Worm (Caenorhabditis elegans): ENCODE measurements around the gene clec-59.

DNA sequence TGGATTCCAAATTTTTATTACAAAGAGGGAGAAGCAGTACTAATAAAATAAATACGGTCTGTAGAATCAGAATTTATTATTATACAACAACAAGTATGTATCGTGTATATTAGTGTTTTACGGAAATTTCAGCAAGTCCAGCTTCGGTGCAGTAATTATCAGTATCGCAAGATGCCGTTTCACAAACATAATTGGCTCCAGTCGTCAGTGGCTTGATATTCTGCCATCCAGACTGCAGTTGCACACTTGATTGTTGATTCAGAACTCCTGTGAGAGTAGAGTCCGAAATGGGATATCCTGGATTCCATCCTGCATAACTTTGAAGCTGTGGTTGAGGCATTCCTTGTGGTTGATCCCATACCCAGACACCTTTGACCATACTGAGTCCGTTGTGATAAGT, 795 bp upstream of the clec-59 start:
- TF ChIP-seq elt-1 (tag; optimal IDR thresholded peaks at IDR 0.05) (no peak), F13H6.1 (tag; optimal IDR thresholded peaks at IDR 0.05) (no peak), mab-5 (tag; optimal IDR thresholded peaks at IDR 0.05) (no peak), lin-11 (tag; optimal IDR thresholded peaks at IDR 0.05) (no peak), R02D3.7 (tag; optimal IDR thresholded peaks at IDR 0.05) (no peak)

Measured in whole organism, L2 larva.